Fruit fly (Drosophila melanogaster): ENCODE results near the gene CG1265.

- TF ChIP-seq CG3407 (GFP tag; optimal IDR thresholded peaks at IDR 0.05) (no peak), CG32532 (GFP tag; IDR thresholded peaks at IDR 0.05) (no peak), nau (GFP tag; optimal IDR thresholded peaks at IDR 0.05) (no peak), sens-2 (GFP tag; IDR thresholded peaks at IDR 0.05) (no peak)
Measured at dm6 chr3L:4296760-4297159, 42.2 kb downstream of the CG1265 start.
